Worm (Caenorhabditis elegans): ENCODE data around the gene W02F12.8.

W02F12.8 gene

ce11 chrV:6685963-6686362 lies 8.6 kb downstream of the W02F12.8 start:
- TF ChIP-seq madf-9 (GFP tag; conservative IDR thresholded peaks at IDR 0.05) (no peak), unc-62 (GFP tag; optimal IDR thresholded peaks at IDR 0.05 in 1 of 2) (peak in 1 of 2 experiments; percentile 92), unc-62 (tag; optimal IDR thresholded peaks at IDR 0.05) (no peak)

ce11 chrV:6685499-6685898 lies 9.1 kb downstream of the W02F12.8 start:
- TF ChIP-seq unc-62 (GFP tag; optimal IDR thresholded peaks at IDR 0.05 in 1 of 2) (peak in 1 of 2 experiments; percentile 42), unc-62 (tag; optimal IDR thresholded peaks at IDR 0.05) (no peak), lsy-2 (tag; optimal IDR thresholded peaks at IDR 0.05) (no peak)

ce11 chrV:6684541-6684940 lies 10.0 kb downstream of the W02F12.8 start:
- TF ChIP-seq aha-1 (tag) (peak; percentile 35), lsy-2 (tag; optimal IDR thresholded peaks at IDR 0.05) (no peak), pha-4 (GFP tag; IDR thresholded peaks at IDR 0.05) (no peak), pha-4 (tag; optimal IDR thresholded peaks at IDR 0.05) (no peak), dpl-1 (GFP tag; optimal IDR thresholded peaks at IDR 0.05) (no peak), snpc-1.2 (GFP tag; IDR thresholded peaks at IDR 0.05) (no peak)

DNA sequence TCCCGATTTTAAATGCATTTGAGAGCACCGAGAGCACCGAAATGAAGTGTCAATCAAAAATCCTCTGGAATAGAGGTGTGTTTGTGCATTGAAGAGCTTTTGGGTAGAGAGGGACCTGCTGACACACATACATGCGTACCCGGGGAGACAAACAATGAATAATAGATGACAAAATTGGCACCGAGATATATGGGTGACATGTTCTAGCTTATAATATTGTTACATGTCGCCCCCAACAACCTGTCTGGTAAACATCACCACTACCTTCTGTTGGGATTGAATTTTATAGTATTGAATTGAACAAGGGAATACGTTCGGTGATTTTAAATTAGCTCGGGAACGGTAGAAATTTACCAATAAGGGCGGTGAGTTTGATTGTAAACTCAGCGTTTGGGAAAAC lies 10.8 kb downstream of the W02F12.8 start:
- TF ChIP-seq hif-1 (tag; optimal IDR thresholded peaks at IDR 0.05) = no peak
- TF ChIP-seq daf-16 (GFP tag; optimal IDR thresholded peaks at IDR 0.05) = no peak
- no peak for TF ChIP-seq daf-16 (tag; optimal IDR thresholded peaks at IDR 0.05)
- TF ChIP-seq unc-62 (GFP tag; optimal IDR thresholded peaks at IDR 0.05 in 1 of 2) = peak in 1 of 2 experiments; percentile 95
- no peak for TF ChIP-seq unc-62 (tag; optimal IDR thresholded peaks at IDR 0.05)
- TF ChIP-seq daf-19 (GFP tag; conservative IDR thresholded peaks at IDR 0.05) = no peak
- no peak for TF ChIP-seq ctbp-1 (GFP tag; IDR thresholded peaks at IDR 0.05)
- no peak for TF ChIP-seq gei-8 (GFP tag; optimal IDR thresholded peaks at IDR 0.05)
- no peak for TF ChIP-seq nhr-28 (tag; optimal IDR thresholded peaks at IDR 0.05)

ce11 chrV:6683282-6683681 lies 11.3 kb downstream of the W02F12.8 start:
- TF ChIP-seq snpc-1.2 (GFP tag; IDR thresholded peaks at IDR 0.05) = no peak
- TF ChIP-seq aha-1 (tag) = peak; percentile 49

ce11 chrV:6681501-6681900 lies 13.1 kb downstream of the W02F12.8 start, which contains the start of gene egl-46:
Gene egl-46 (minus strand): TSS chrV:6681573.
- no peak for TF ChIP-seq Y75B8A.6 (GFP tag; IDR thresholded peaks at IDR 0.05)
- no peak for TF ChIP-seq php-3 (GFP tag; IDR thresholded peaks at IDR 0.05)
- no peak for TF ChIP-seq aly-2 (tag; optimal IDR thresholded peaks at IDR 0.05)
- no peak for TF ChIP-seq ceh-62 (tag; optimal IDR thresholded peaks at IDR 0.05)
- TF ChIP-seq ceh-44 (GFP tag; IDR thresholded peaks at IDR 0.05) = no peak
- no peak for TF ChIP-seq lin-39 (tag; optimal IDR thresholded peaks at IDR 0.05)
- no peak for TF ChIP-seq ceh-20 (GFP tag; IDR thresholded peaks at IDR 0.05)
- no peak for TF ChIP-seq dve-1 (tag; optimal IDR thresholded peaks at IDR 0.05; ENCODE audit: insufficient read depth)
- no peak for TF ChIP-seq nhr-42 (GFP tag; IDR thresholded peaks at IDR 0.05)
- TF ChIP-seq nhr-28 (tag; optimal IDR thresholded peaks at IDR 0.05) = no peak
- no peak for TF ChIP-seq zfp-3 (GFP tag; conservative IDR thresholded peaks at IDR 0.05)
- no peak for TF ChIP-seq nhr-77 (tag; optimal IDR thresholded peaks at IDR 0.05)

DNA sequence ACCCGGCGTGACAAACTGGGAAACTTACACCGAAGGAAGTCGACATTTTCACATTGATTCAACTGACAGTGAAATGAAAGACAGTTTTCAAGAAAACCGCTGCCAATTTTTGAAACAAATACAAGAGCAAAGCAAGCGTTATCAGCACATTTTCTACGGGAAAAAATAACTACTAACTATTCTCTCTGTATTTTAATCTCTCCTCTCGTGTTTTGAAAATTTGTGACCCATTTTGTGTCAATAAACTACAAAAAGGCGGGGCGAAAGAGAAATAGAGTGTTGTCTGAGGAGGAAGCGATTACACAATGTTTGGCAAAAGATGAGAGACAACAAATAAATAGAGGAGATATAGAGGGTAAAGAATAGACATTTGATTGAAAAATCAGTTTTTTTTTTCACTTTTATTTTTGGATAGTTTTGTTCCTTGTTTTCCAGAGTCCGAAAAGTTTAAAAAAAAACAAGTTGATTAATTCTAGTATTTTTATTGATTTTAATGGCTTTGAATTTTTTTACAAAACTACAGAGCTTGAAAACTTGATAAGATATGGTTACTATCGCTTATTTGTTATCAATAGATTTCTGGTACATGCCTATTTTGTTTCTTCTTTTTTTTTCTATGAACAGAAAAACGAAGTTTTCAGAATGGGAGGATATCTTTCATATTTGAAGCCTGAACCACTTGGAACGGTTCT lies 18.3 kb downstream of the W02F12.8 start, which contains the start of gene cest-34:
TSS of gene cest-34 (plus strand) at position 642 of the 692 bp plus-strand sequence.
- TF ChIP-seq ces-1 (GFP tag; optimal IDR thresholded peaks at IDR 0.05) (no peak), aha-1 (tag) (peak; percentile 17), hlh-11 (tag; optimal IDR thresholded peaks at IDR 0.05) (peak; percentile 29), dmd-6 (GFP tag; IDR thresholded peaks at IDR 0.05) (peak; percentile 83), D1046.2 (GFP tag; IDR thresholded peaks at IDR 0.05) (no peak), nhr-237 (tag; optimal IDR thresholded peaks at IDR 0.05) (no peak), nhr-28 (tag; optimal IDR thresholded peaks at IDR 0.05) (peak; percentile 76)
